Fruit fly (Drosophila melanogaster): Measurements from ENCODE around the gene Npc2e.

The Npc2e gene

dm6 chr3R:10099401-10099848 is 46.3 kb downstream of the Npc2e start (continued):
- TF ChIP-seq CG15601 (tag; optimal IDR thresholded peaks at IDR 0.05) (no peak), disco-r (GFP tag; optimal IDR thresholded peaks at IDR 0.05) (no peak), hb (GFP tag; IDR thresholded peaks at IDR 0.05; ENCODE audit: partially characterized antibody) (no peak), stc (GFP tag; IDR thresholded peaks at IDR 0.05) (no peak), exex (tag; optimal IDR thresholded peaks at IDR 0.05) (peak; percentile 86), CG11696 (GFP tag; IDR thresholded peaks at IDR 0.05) (peak; percentile 67), GATAe (GFP tag; conservative IDR thresholded peaks at IDR 0.05) (peak; percentile 77), CG9817 (tag; optimal IDR thresholded peaks at IDR 0.05) (no peak), Fer1 (GFP tag; optimal IDR thresholded peaks at IDR 0.05) (peak; percentile 31), Eip74EF (GFP tag; optimal IDR thresholded peaks at IDR 0.05) (peak in 1 of 2 experiments; percentile 58), CG10274 (GFP tag; optimal IDR thresholded peaks at IDR 0.05) (no peak), Scr (GFP tag; IDR thresholded peaks at IDR 0.05; ENCODE audit: partially characterized antibody) (no peak), Camta (GFP tag; optimal IDR thresholded peaks at IDR 0.05) (no peak), CG15479 (GFP tag; optimal IDR thresholded peaks at IDR 0.05) (no peak), Hr3 (GFP tag; optimal IDR thresholded peaks at IDR 0.05) (no peak), Max (GFP tag; optimal IDR thresholded peaks at IDR 0.05) (no peak), luna (GFP tag; optimal IDR thresholded peaks at IDR 0.05) (no peak), tap (tag; optimal IDR thresholded peaks at IDR 0.05) (no peak), gcm2 (GFP tag; optimal IDR thresholded peaks at IDR 0.05) (no peak), CG8281 (tag; optimal IDR thresholded peaks at IDR 0.05) (no peak), CG6175 (GFP tag; IDR thresholded peaks at IDR 0.05) (no peak; the same call in 2 of the 3 replicates), zf30C (GFP tag; optimal IDR thresholded peaks at IDR 0.05) (no peak), CG12769 (tag; optimal IDR thresholded peaks at IDR 0.05) (peak; percentile 27), sc (optimal IDR thresholded peaks at IDR 0.05) (no peak), sc (GFP tag; optimal IDR thresholded peaks at IDR 0.05) (no peak), Dip3 (GFP tag; optimal IDR thresholded peaks at IDR 0.05) (no peak), CG9932 (GFP tag; IDR thresholded peaks at IDR 0.05) (no peak), slp2 (GFP tag; optimal IDR thresholded peaks at IDR 0.05) (no peak), dysf (GFP tag; IDR thresholded peaks at IDR 0.05) (no peak), nerfin-1 (tag; optimal IDR thresholded peaks at IDR 0.05) (no peak), ind (GFP tag; optimal IDR thresholded peaks at IDR 0.05) (no peak), CG6689 (GFP tag; IDR thresholded peaks at IDR 0.05) (no peak), HLH3B (GFP tag; IDR thresholded peaks at IDR 0.05) (no peak), CG6854 (GFP tag; optimal IDR thresholded peaks at IDR 0.05) (no peak), CG31441 (GFP tag; IDR thresholded peaks at IDR 0.05) (no peak), CG14710 (tag; optimal IDR thresholded peaks at IDR 0.05) (no peak), ac (GFP tag; optimal IDR thresholded peaks at IDR 0.05) (no peak), ttk (GFP tag; IDR thresholded peaks at IDR 0.05) (no peak), Mes4 (GFP tag; optimal IDR thresholded peaks at IDR 0.05) (no peak), CG9797 (GFP tag; optimal IDR thresholded peaks at IDR 0.05) (no peak), CG8765 (GFP tag; IDR thresholded peaks at IDR 0.05) (no peak), Jarid2 (GFP tag; optimal IDR thresholded peaks at IDR 0.05) (no peak), Sin3A (optimal IDR thresholded peaks at IDR 0.05) (no peak), lola (GFP tag; optimal IDR thresholded peaks at IDR 0.05) (peak in 1 of 3 experiments; percentile 10), bab2 (GFP tag; optimal IDR thresholded peaks at IDR 0.05) (no peak), CG3726 (GFP tag; IDR thresholded peaks at IDR 0.05) (no peak), E2f2 (GFP tag; IDR thresholded peaks at IDR 0.05) (no peak), crol (GFP tag; IDR thresholded peaks at IDR 0.05) (peak; percentile 37; the same call in 1 of the 2 replicates), CG11504 (tag; optimal IDR thresholded peaks at IDR 0.05) (no peak), org-1 (GFP tag; optimal IDR thresholded peaks at IDR 0.05) (no peak), Dek (tag; optimal IDR thresholded peaks at IDR 0.05) (no peak), gsb-n (tag; optimal IDR thresholded peaks at IDR 0.05) (no peak)
